Worm (Caenorhabditis elegans): ENCODE measurements around the gene Y45F3A.1.

DNA sequence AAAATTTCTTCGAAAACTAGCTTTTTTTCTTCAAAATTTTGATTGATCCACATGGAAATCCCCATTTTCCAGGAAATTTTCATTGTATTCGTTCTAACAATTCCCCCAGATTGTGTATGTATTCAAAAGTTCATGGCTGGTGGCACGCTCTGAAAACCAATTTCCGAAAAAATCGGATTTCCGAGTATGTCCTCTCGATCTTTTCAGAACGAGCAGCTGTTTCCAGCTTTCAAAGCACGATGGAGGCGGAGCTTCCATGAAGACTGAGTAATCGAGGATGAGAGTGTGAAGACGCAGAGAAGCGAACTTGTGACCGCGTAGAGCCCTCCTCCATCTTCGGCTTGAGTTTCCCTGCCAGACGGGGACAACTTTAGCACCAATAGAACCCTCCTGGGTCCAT lies 42.6 kb upstream of the Y45F3A.1 start:
- TF ChIP-seq snpc-4 (tag; optimal IDR thresholded peaks at IDR 0.05) (no peak), nhr-76 (tag; optimal IDR thresholded peaks at IDR 0.05) (no peak)
